Worm (Caenorhabditis elegans) whole organism, mixed stage, embryonic: ENCODE results near the gene Y76B12C.9.

Experiments
- M03D4.4 ChIP-seq: sonication (generic microtip); optimal IDR thresholded peaks from 2 replicates; lab custom pipeline; 2017; ENCODE audit warnings: mild to moderate bottlenecking, missing genetic modification characterization, missing compliant biosample characterization
- flh-1 ChIP-seq: fragments of 200-800 bp; sonication (Bioruptor generic); optimal IDR thresholded peaks from 2 replicates; lab custom pipeline; 2018; ENCODE audit warnings: mild to moderate bottlenecking, missing genetic modification characterization, moderate library complexity, missing compliant biosample characterization
- ham-2 ChIP-seq: fragments of 200-800 bp; sonication (Bioruptor generic); optimal IDR thresholded peaks from 2 replicates; lab custom pipeline; 2018; ENCODE audit warnings: mild to moderate bottlenecking, missing genetic modification characterization, missing compliant biosample characterization
- mab-5 ChIP-seq: fragments of 150-350 bp; optimal IDR thresholded peaks from 2 replicates; lab custom pipeline; 2014; ENCODE audit warnings: missing biosample characterization, missing genetic modification characterization
- nhr-28 ChIP-seq: fragments of 150-350 bp; optimal IDR thresholded peaks from 2 replicates; lab custom pipeline; 2014; ENCODE audit warnings: missing biosample characterization, missing genetic modification characterization
- pha-4 ChIP-seq: fragments of 150-350 bp; optimal IDR thresholded peaks from 2 replicates; lab custom pipeline; 2018; ENCODE audit warnings: missing biosample characterization, missing genetic modification reagents, missing genetic modification characterization
- snpc-4 ChIP-seq: fragments of 150-350 bp; optimal IDR thresholded peaks from 2 replicates; lab custom pipeline; 2014; ENCODE audit warnings: missing biosample characterization, missing genetic modification characterization
- unc-62 ChIP-seq: fragments of 150-350 bp; optimal IDR thresholded peaks from 2 replicates; lab custom pipeline; 2014; ENCODE audit warnings: missing biosample characterization, missing genetic modification reagents, missing genetic modification characterization

DNA sequence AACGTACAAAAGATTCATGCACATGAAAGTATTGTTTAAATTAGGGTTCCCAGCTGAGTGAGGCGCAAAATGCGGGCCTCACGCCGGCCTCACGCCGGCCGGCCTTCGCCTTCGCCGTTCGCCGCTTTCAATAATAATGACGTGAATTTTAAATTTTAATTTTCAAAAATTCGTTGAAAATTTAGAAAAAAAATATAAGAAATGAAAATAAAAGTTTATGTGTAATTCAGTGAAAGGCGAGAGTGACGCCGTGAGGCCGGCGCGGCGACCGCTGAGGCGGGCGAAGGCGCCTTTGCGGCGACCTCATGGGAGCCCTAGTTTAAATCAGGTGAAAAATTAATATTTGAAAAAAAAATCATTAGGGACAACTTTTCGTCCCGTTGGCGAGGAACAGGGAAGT lies 20.6 kb upstream of the Y76B12C.9 start:
- TF ChIP-seq snpc-4 (tag; lab: Kevin White, UChicago), result no peak
- no peak for TF ChIP-seq unc-62 (GFP tag; lab: Kevin White, UChicago)
- no peak for TF ChIP-seq nhr-28 (tag; lab: Kevin White, UChicago)
- TF ChIP-seq flh-1 (GFP tag; lab: Kevin White, UChicago), result no peak
- TF ChIP-seq M03D4.4 (tag; lab: Kevin White, UChicago), result no peak
- no peak for TF ChIP-seq ham-2 (GFP tag; lab: Kevin White, UChicago)
- TF ChIP-seq mab-5 (tag; lab: Kevin White, UChicago), result no peak
- TF ChIP-seq pha-4, result no peak
